Fruit fly (Drosophila melanogaster): Measurements from ENCODE around the gene Pgant8.

dm6 chr3L:15708158-15708557 lies 24.5 kb downstream of the Pgant8 start:
- TF ChIP-seq psq (optimal IDR thresholded peaks at IDR 0.05) (no peak), usp (GFP tag; optimal IDR thresholded peaks at IDR 0.05) (no peak), EcR (GFP tag; optimal IDR thresholded peaks at IDR 0.05) (no peak)
